Worm (Caenorhabditis elegans) whole organism, early embryonic: ENCODE measurements around the gene prx-5.

ENCODE experiments used
- B0310.2 ChIP-seq: sonication (generic microtip); optimal IDR thresholded peaks from 2 replicates; lab custom pipeline; 2016; ENCODE audit warnings: mild to moderate bottlenecking, missing genetic modification characterization, missing compliant biosample characterization
- F13C5.2 ChIP-seq: sonication (generic microtip); optimal IDR thresholded peaks from 2 replicates; lab custom pipeline; 2017; ENCODE audit warnings: mild to moderate bottlenecking, missing genetic modification characterization, inconsistent platforms, missing compliant biosample characterization
- ama-1 ChIP-seq: fragments of 150-350 bp; optimal IDR thresholded peaks from 2 replicates; lab custom pipeline; 2014
- ceh-13 ChIP-seq: fragments of 200-800 bp; sonication (Bioruptor generic); optimal IDR thresholded peaks from 2 replicates; lab custom pipeline; 2018; ENCODE audit warnings: mild to moderate bottlenecking, missing genetic modification characterization, missing compliant biosample characterization
- ceh-36 ChIP-seq: sonication (generic microtip); optimal IDR thresholded peaks from 2 replicates; lab custom pipeline; 2016; ENCODE audit warnings: missing genetic modification characterization, inconsistent platforms, missing compliant biosample characterization
- ets-7 ChIP-seq: sonication (generic microtip); optimal IDR thresholded peaks from 2 replicates; lab custom pipeline; 2016; ENCODE audit warnings: missing genotype, missing genetic modification characterization, missing compliant biosample characterization
- flt-1 ChIP-seq: fragments of 200-800 bp; sonication (Bioruptor generic); IDR thresholded peaks from 2 replicates; pipeline ENCODE4 v1.3.6; 2022; ENCODE audit warnings: missing genetic modification characterization, missing compliant biosample characterization
- hmg-4 ChIP-seq: fragments of 200-800 bp; sonication (Bioruptor generic); optimal IDR thresholded peaks from 2 replicates; lab custom pipeline; 2018; ENCODE audit warnings: mild to moderate bottlenecking, missing genetic modification characterization, missing compliant biosample characterization
- pes-1 ChIP-seq: fragments of 200-800 bp; sonication (Bioruptor generic); IDR thresholded peaks from 2 replicates; pipeline ENCODE4 v1.3.6; 2022; ENCODE audit warnings: missing genetic modification reagents, missing genetic modification characterization, missing compliant biosample characterization
- scrt-1 ChIP-seq: fragments of 200-800 bp; sonication (Bioruptor generic); IDR thresholded peaks from 2 replicates; pipeline ENCODE4 v1.3.6; 2022; ENCODE audit warnings: missing genetic modification characterization, missing compliant biosample characterization
- sea-1 ChIP-seq: fragments of 200-800 bp; sonication (Bioruptor generic); conservative IDR thresholded peaks from 2 replicates; pipeline ENCODE4 v1.3.6; 2022; ENCODE audit warnings: missing genetic modification characterization, missing compliant biosample characterization
- tbx-11 ChIP-seq: fragments of 200-800 bp; sonication (Bioruptor generic); IDR thresholded peaks from 2 replicates; pipeline ENCODE4 v1.3.6; 2022; ENCODE audit warnings: missing genetic modification characterization, missing compliant biosample characterization
- tbx-37 ChIP-seq: fragments of 200-800 bp; sonication (Bioruptor generic); conservative IDR thresholded peaks from 2 replicates; pipeline ENCODE4 v1.3.6; 2022; ENCODE audit warnings: missing genetic modification reagents, missing genetic modification characterization, missing compliant biosample characterization
- tra-4 ChIP-seq: sonication (generic microtip); optimal IDR thresholded peaks from 2 replicates; lab custom pipeline; 2017; ENCODE audit warnings: missing genetic modification characterization, missing compliant biosample characterization

ce11 chrII:8745449-8746297 is 41.0 kb downstream of the prx-5 start:
- TF ChIP-seq ama-1 (lab: Kevin White, UChicago) (no peak), tra-4 (tag; lab: Kevin White, UChicago) (no peak), tbx-37 (GFP tag; lab: Robert Waterston, UW) (no peak), tbx-11 (no peak), ceh-36 (no peak), flt-1 (GFP tag; lab: Robert Waterston, UW) (no peak), pes-1 (no peak), ceh-13 (no peak), hmg-4 (GFP tag; lab: Kevin White, UChicago) (no peak), B0310.2 (no peak), ets-7 (tag; lab: Kevin White, UChicago) (no peak), sea-1 (no peak), scrt-1 (GFP tag; lab: Robert Waterston, UW) (no peak), F13C5.2 (tag; lab: Kevin White, UChicago) (no peak)
